Fruit fly (Drosophila melanogaster): ENCODE measurements around the gene CG6761.

The CG6761 gene

DNA sequence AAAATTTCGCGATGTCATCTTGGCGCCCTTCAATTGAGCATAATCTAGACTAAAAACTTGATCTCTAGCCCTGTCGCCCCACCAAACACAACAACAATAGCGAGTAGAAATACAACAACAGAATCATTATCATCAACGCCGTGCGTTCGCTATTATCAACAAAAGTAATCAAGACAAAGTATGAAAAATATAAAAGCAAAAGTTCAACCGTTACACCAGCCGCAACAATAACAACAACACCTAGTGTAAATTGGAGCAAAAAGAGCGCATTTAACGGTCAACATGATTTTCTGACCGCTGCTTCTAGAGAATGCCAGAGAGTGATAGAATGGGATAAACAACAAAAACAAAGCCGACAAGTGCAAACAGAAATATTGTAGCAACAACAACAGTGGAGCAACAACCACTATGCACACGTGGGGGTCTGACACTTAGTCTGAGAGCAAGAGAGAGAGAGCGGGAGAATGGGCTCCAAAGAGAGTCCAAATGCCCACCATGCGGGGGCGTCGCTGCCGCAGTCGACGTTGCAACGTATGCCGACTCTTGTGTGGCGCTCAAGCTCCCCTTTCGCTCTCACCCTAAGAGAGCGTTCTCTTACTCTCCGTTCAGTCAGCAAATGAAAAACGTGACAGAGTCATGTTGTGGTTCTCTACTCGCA, 11.0 kb downstream of the CG6761 start (continued):
- TF ChIP-seq dm (GFP tag; optimal IDR thresholded peaks at IDR 0.05), result no peak
- no peak for TF ChIP-seq BEAF-32 (GFP tag; optimal IDR thresholded peaks at IDR 0.05)
- TF ChIP-seq CG18476 (GFP tag; optimal IDR thresholded peaks at IDR 0.05), result no peak
- TF ChIP-seq Mrtf (GFP tag; IDR thresholded peaks at IDR 0.05), result no peak
- peak; percentile 98 for TF ChIP-seq CG3163 (GFP tag; optimal IDR thresholded peaks at IDR 0.05)
- no peak for TF ChIP-seq toy (GFP tag; IDR thresholded peaks at IDR 0.05)
- TF ChIP-seq Oli (tag; optimal IDR thresholded peaks at IDR 0.05), result no peak
- TF ChIP-seq fd64A (GFP tag; optimal IDR thresholded peaks at IDR 0.05), result no peak
- TF ChIP-seq CG18011 (GFP tag; optimal IDR thresholded peaks at IDR 0.05), result peak; percentile 66
- TF ChIP-seq CG10565 (GFP tag; optimal IDR thresholded peaks at IDR 0.05), result no peak
- no peak for TF ChIP-seq CG5180 (GFP tag; optimal IDR thresholded peaks at IDR 0.05)
- TF ChIP-seq exex (tag; optimal IDR thresholded peaks at IDR 0.05), result peak; percentile 58
- TF ChIP-seq CG6854 (GFP tag; optimal IDR thresholded peaks at IDR 0.05), result no peak
- no peak for TF ChIP-seq lmd (GFP tag; IDR thresholded peaks at IDR 0.05)
- TF ChIP-seq ttk (GFP tag; IDR thresholded peaks at IDR 0.05), result no peak
- TF ChIP-seq CG6254 (GFP tag; optimal IDR thresholded peaks at IDR 0.05), result no peak
- TF ChIP-seq H15 (GFP tag; IDR thresholded peaks at IDR 0.05), result no peak
- peak; percentile 14 for TF ChIP-seq CG12219 (GFP tag; optimal IDR thresholded peaks at IDR 0.05)
- TF ChIP-seq mld (GFP tag; IDR thresholded peaks at IDR 0.05; ENCODE audit: partially characterized antibody), result no peak
- TF ChIP-seq dati (GFP tag; IDR thresholded peaks at IDR 0.05), result no peak
- TF ChIP-seq CG8388 (GFP tag; optimal IDR thresholded peaks at IDR 0.05), result no peak
- TF ChIP-seq Camta (GFP tag; optimal IDR thresholded peaks at IDR 0.05), result no peak
- TF ChIP-seq cwo (GFP tag; optimal IDR thresholded peaks at IDR 0.05), result no peak
- no peak for TF ChIP-seq aop (GFP tag; IDR thresholded peaks at IDR 0.05)
- TF ChIP-seq CG11085 (GFP tag; IDR thresholded peaks at IDR 0.05), result no peak
- peak; percentile 21 for TF ChIP-seq wek (GFP tag; optimal IDR thresholded peaks at IDR 0.05)
- TF ChIP-seq run (tag; optimal IDR thresholded peaks at IDR 0.05), result no peak
- TF ChIP-seq insv (GFP tag; optimal IDR thresholded peaks at IDR 0.05), result no peak
- no peak for TF ChIP-seq lbe (GFP tag; optimal IDR thresholded peaks at IDR 0.05)
- TF ChIP-seq ems (GFP tag; optimal IDR thresholded peaks at IDR 0.05), result no peak
- no peak for TF ChIP-seq BtbVII (GFP tag; optimal IDR thresholded peaks at IDR 0.05)
- TF ChIP-seq Xrp1 (GFP tag; IDR thresholded peaks at IDR 0.05), result peak; percentile 7; the same call in 1 of the 2 replicates
- TF ChIP-seq kni (GFP tag; optimal IDR thresholded peaks at IDR 0.05), result no peak
- TF ChIP-seq sr (GFP tag; IDR thresholded peaks at IDR 0.05), result peak; percentile 96
- peak; percentile 7 for TF ChIP-seq CG3407 (GFP tag; optimal IDR thresholded peaks at IDR 0.05)
- no peak for TF ChIP-seq klu (GFP tag; IDR thresholded peaks at IDR 0.05)
- peak; percentile 99; the same call in 3 of the 4 replicates for TF ChIP-seq chinmo (GFP tag; IDR thresholded peaks at IDR 0.05; ENCODE audit: partially characterized antibody)
- TF ChIP-seq Side (GFP tag; optimal IDR thresholded peaks at IDR 0.05), result no peak
- no peak for TF ChIP-seq CG9215 (GFP tag; IDR thresholded peaks at IDR 0.05)
- TF ChIP-seq D19A (tag; optimal IDR thresholded peaks at IDR 0.05), result no peak
- peak; percentile 8 for TF ChIP-seq abd-A (tag; optimal IDR thresholded peaks at IDR 0.05)
- TF ChIP-seq CG7963 (GFP tag; IDR thresholded peaks at IDR 0.05; ENCODE audit: partially characterized antibody), result no peak
- no peak for TF ChIP-seq crp (GFP tag; optimal IDR thresholded peaks at IDR 0.05)
- TF ChIP-seq croc (GFP tag; conservative IDR thresholded peaks at IDR 0.05), result no peak
- no peak for TF ChIP-seq Atf6 (GFP tag; IDR thresholded peaks at IDR 0.05)
- TF ChIP-seq sens-2 (GFP tag; IDR thresholded peaks at IDR 0.05), result no peak
- no peak for TF ChIP-seq kay (GFP tag; optimal IDR thresholded peaks at IDR 0.05)
- TF ChIP-seq dan (GFP tag; IDR thresholded peaks at IDR 0.05), result no peak
- TF ChIP-seq Taf1 (GFP tag; IDR thresholded peaks at IDR 0.05), result no peak
- peak; percentile 77 for TF ChIP-seq sna (GFP tag; IDR thresholded peaks at IDR 0.05; ENCODE audit: partially characterized antibody)
